Fruit fly (Drosophila melanogaster): ENCODE results near the gene GatC.

The GatC gene

dm6 chr2L:13803032-13803661 lies 29.8 kb downstream of the GatC start, which contains the start of gene CAH1 (continued):
- TF ChIP-seq CG32532 (GFP tag; IDR thresholded peaks at IDR 0.05) (peak; percentile 19; the same call in 1 of the 2 replicates), CG42726 (GFP tag; IDR thresholded peaks at IDR 0.05; ENCODE audit: partially characterized antibody) (no peak), Dll (GFP tag; IDR thresholded peaks at IDR 0.05; ENCODE audit: partially characterized antibody) (no peak), CG3838 (GFP tag; optimal IDR thresholded peaks at IDR 0.05) (no peak), pho (GFP tag; optimal IDR thresholded peaks at IDR 0.05) (no peak), CG11247 (GFP tag; IDR thresholded peaks at IDR 0.05) (no peak), chn (GFP tag; optimal IDR thresholded peaks at IDR 0.05) (no peak), klu (GFP tag; IDR thresholded peaks at IDR 0.05) (0 out of 2 replicates have a peak, but pooled peaks have one; percentile 16), sens (GFP tag) (peak; percentile 47), ftz-f1 (GFP tag; optimal IDR thresholded peaks at IDR 0.05) (peak; percentile 63), run (tag; optimal IDR thresholded peaks at IDR 0.05) (no peak), CG16815 (GFP tag; optimal IDR thresholded peaks at IDR 0.05) (no peak), fd102C (GFP tag; optimal IDR thresholded peaks at IDR 0.05) (no peak), bowl (GFP tag; IDR thresholded peaks at IDR 0.05) (no peak), eyg (GFP tag; optimal IDR thresholded peaks at IDR 0.05) (no peak), CG6689 (GFP tag; IDR thresholded peaks at IDR 0.05) (no peak), fru (optimal IDR thresholded peaks at IDR 0.05) (no peak), tin (GFP tag; optimal IDR thresholded peaks at IDR 0.05) (no peak), gsb-n (tag; optimal IDR thresholded peaks at IDR 0.05) (no peak), Mes4 (GFP tag; optimal IDR thresholded peaks at IDR 0.05) (no peak), CG31441 (GFP tag; IDR thresholded peaks at IDR 0.05) (no peak), CG12659 (GFP tag; optimal IDR thresholded peaks at IDR 0.05) (no peak), CG9932 (GFP tag; IDR thresholded peaks at IDR 0.05) (0 out of 2 replicates have a peak, but pooled peaks have one; percentile 43), lov (optimal IDR thresholded peaks at IDR 0.05) (no peak), lov (GFP tag; IDR thresholded peaks at IDR 0.05) (no peak), gfzf (GFP tag; optimal IDR thresholded peaks at IDR 0.05) (no peak), H2.0 (GFP tag; IDR thresholded peaks at IDR 0.05) (no peak), CG8290 (GFP tag; optimal IDR thresholded peaks at IDR 0.05) (no peak), CG8290 (tag; optimal IDR thresholded peaks at IDR 0.05) (peak in 1 of 2 experiments; percentile 42), gem (tag; optimal IDR thresholded peaks at IDR 0.05) (no peak), aop (GFP tag; IDR thresholded peaks at IDR 0.05) (no peak), MTF-1 (GFP tag; optimal IDR thresholded peaks at IDR 0.05; ENCODE audit: borderline replicate concordance) (no peak), fu2 (GFP tag; optimal IDR thresholded peaks at IDR 0.05) (no peak), CG34376 (GFP tag; optimal IDR thresholded peaks at IDR 0.05) (no peak), TFAM (GFP tag; optimal IDR thresholded peaks at IDR 0.05) (no peak), bigmax (GFP tag; optimal IDR thresholded peaks at IDR 0.05) (no peak), rib (GFP tag; IDR thresholded peaks at IDR 0.05) (peak; percentile 54; the same call in 1 of the 2 replicates), pan (optimal IDR thresholded peaks at IDR 0.05) (no peak), pan (GFP tag; optimal IDR thresholded peaks at IDR 0.05 in 1 of 2, IDR thresholded peaks at IDR 0.05 in 1 of 2) (peak in 1 of 2 experiments; percentile 40), Atf-2 (GFP tag; optimal IDR thresholded peaks at IDR 0.05) (no peak), CG10543 (GFP tag; optimal IDR thresholded peaks at IDR 0.05) (peak; percentile 41), CG12769 (tag; optimal IDR thresholded peaks at IDR 0.05) (peak; percentile 83), CG7963 (GFP tag; IDR thresholded peaks at IDR 0.05; ENCODE audit: partially characterized antibody) (no peak), chm (GFP tag; IDR thresholded peaks at IDR 0.05) (no peak), grau (tag; optimal IDR thresholded peaks at IDR 0.05) (no peak), pzg (GFP tag; optimal IDR thresholded peaks at IDR 0.05) (no peak), lola (GFP tag; optimal IDR thresholded peaks at IDR 0.05) (no peak), CG31224 (GFP tag; IDR thresholded peaks at IDR 0.05) (no peak), Dbx (GFP tag; IDR thresholded peaks at IDR 0.05) (peak; percentile 44; the same call in 1 of the 3 replicates), peb (GFP tag; IDR thresholded peaks at IDR 0.05) (no peak), Tbp (GFP tag; optimal IDR thresholded peaks at IDR 0.05) (no peak), CG13287 (GFP tag; IDR thresholded peaks at IDR 0.05; ENCODE audit: partially characterized antibody) (peak; percentile 44)
